Fruit fly (Drosophila melanogaster) whole organism, wandering third instar larva: ENCODE data around the gene XNP.

ENCODE experiments used
- Abd-B ChIP-seq: fragments of >200 bp; optimal IDR thresholded peaks from 2 replicates; lab custom pipeline; 2017; ENCODE audit warnings: missing biosample characterization, missing genetic modification characterization
- CG32264 ChIP-seq: fragments of 200-800 bp; sonication (Bioruptor generic); optimal IDR thresholded peaks from 2 replicates; lab custom pipeline; 2016; ENCODE audit warnings: missing biosample characterization, missing genetic modification characterization
- Dif ChIP-seq: fragments of 200-275, 200-300 bp; sonication (Bioruptor generic); optimal IDR thresholded peaks from 2 replicates; lab custom pipeline; 2018; ENCODE audit warnings: missing biosample characterization, missing genetic modification characterization; ENCODE audit not compliant: partially characterized antibody
- GATAd ChIP-seq: sonication (Bioruptor generic); optimal IDR thresholded peaks from 2 replicates; lab custom pipeline; 2016; ENCODE audit warnings: missing biosample characterization, missing genetic modification characterization
- HLH106 ChIP-seq: fragments of 200-800 bp; optimal IDR thresholded peaks from 3 replicates; lab custom pipeline; 2019; ENCODE audit warnings: missing biosample characterization, mild to moderate bottlenecking, missing genetic modification characterization, moderate library complexity
- Mio ChIP-seq: sonication (Bioruptor generic); optimal IDR thresholded peaks from 2 replicates; lab custom pipeline; 2016; ENCODE audit warnings: missing biosample characterization, missing genetic modification characterization
- Myc ChIP-seq: fragments of >200 bp; optimal IDR thresholded peaks from 2 replicates; lab custom pipeline; 2017
- OdsH ChIP-seq: fragments of 200-800 bp; sonication (Bioruptor generic); optimal IDR thresholded peaks from 2 replicates; lab custom pipeline; 2016; ENCODE audit warnings: missing biosample characterization, mild to moderate bottlenecking, missing genetic modification characterization
- Vsx2 ChIP-seq: fragments of 200-300, 225-300 bp; sonication (Bioruptor generic); optimal IDR thresholded peaks from 2 replicates; lab custom pipeline; 2018; ENCODE audit warnings: missing biosample characterization, missing genetic modification characterization; ENCODE audit not compliant: partially characterized antibody
- dsf ChIP-seq: sonication (Bioruptor generic); optimal IDR thresholded peaks from 2 replicates; lab custom pipeline; 2016; ENCODE audit warnings: missing biosample characterization, missing genetic modification characterization, borderline replicate concordance
- h ChIP-seq: fragments of 200-800 bp; sonication (Bioruptor generic); optimal IDR thresholded peaks from 3 replicates; lab custom pipeline; 2016; ENCODE audit warnings: missing biosample characterization, mild to moderate bottlenecking, missing genetic modification characterization

dm6 chr3R:25437254-25437810 lies 45.3 kb downstream of the XNP start:
- TF ChIP-seq OdsH (GFP tag; lab: Kevin White, UChicago) (no peak), h (GFP tag; lab: Kevin White, UChicago) (no peak), Myc (lab: Kevin White, UChicago) (no peak), dsf (GFP tag; lab: Kevin White, UChicago) (no peak), CG32264 (GFP tag; lab: Kevin White, UChicago) (no peak), Dif (GFP tag; lab: Kevin White, UChicago) (no peak), Abd-B (GFP tag; lab: Kevin White, UChicago) (no peak), Mio (GFP tag; lab: Kevin White, UChicago) (no peak), HLH106 (no peak), Vsx2 (GFP tag; lab: Kevin White, UChicago) (no peak), GATAd (no peak)
